Worm (Caenorhabditis elegans) whole organism, young adult: ENCODE data around the gene Y39A1A.21.

Experiments used
- Y53F4B.3 ChIP-seq: fragments of 200-800 bp; sonication (Bioruptor generic); IDR thresholded peaks from 2 replicates; pipeline ENCODE4 v1.3.6; 2022; ENCODE audit warnings: missing genetic modification reagents, missing genetic modification characterization, missing compliant biosample characterization
- egl-44 ChIP-seq: fragments of 200-800 bp; sonication (Bioruptor generic); IDR thresholded peaks from 2 replicates; pipeline ENCODE4 v1.3.6; 2022; ENCODE audit warnings: missing genetic modification reagents, missing genetic modification characterization, missing compliant biosample characterization
- sptf-2 ChIP-seq: fragments of 200-800 bp; sonication (Bioruptor generic); optimal IDR thresholded peaks from 2 replicates; lab custom pipeline; 2018; ENCODE audit warnings: mild to moderate bottlenecking, missing genetic modification characterization, missing compliant biosample characterization
- ztf-6 ChIP-seq: fragments of 200-800 bp; sonication (Bioruptor generic); IDR thresholded peaks from 2 replicates; pipeline ENCODE4 v1.3.6; 2022; ENCODE audit warnings: missing genetic modification reagents, missing genetic modification characterization, missing compliant biosample characterization

Y39A1A.21 gene

ce11 chrIII:10651634-10652033 is 55.2 kb downstream of the Y39A1A.21 start (continued):
- TF ChIP-seq ztf-6 (GFP tag; lab: Robert Waterston, UW) (no peak), sptf-2 (GFP tag; lab: Kevin White, UChicago) (no peak), Y53F4B.3 (GFP tag; lab: Robert Waterston, UW) (no peak), egl-44 (GFP tag; lab: Robert Waterston, UW) (0 out of 2 replicates have a peak, but pooled peaks have one; percentile 23)
